Fruit fly (Drosophila melanogaster) whole organism: ENCODE data around the gene Pxn.
A peak's percentile ranks its signal among the peaks of the same experiment; 100 is the strongest.

ENCODE experiments used
- CG8478 ChIP-seq: fragments of >200 bp; optimal IDR thresholded peaks from 2 replicates; lab custom pipeline; 2018; ENCODE audit warnings: inconsistent platforms
- Dll ChIP-seq: fragments of >200 bp; optimal IDR thresholded peaks from 2 replicates; lab custom pipeline; 2017
- EcR ChIP-seq, 2 experiments: fragments of >200 bp; optimal IDR thresholded peaks; 2 replicates each; lab custom pipeline; 2017; ENCODE audit warnings: missing biosample characterization in 2 of 2, missing genetic modification characterization in 2 of 2, missing genetic modification reagents in 2 of 2
- pan ChIP-seq: fragments of >200 bp; optimal IDR thresholded peaks from 2 replicates; lab custom pipeline; 2017
- psq ChIP-seq: fragments of >200 bp; optimal IDR thresholded peaks from 2 replicates; lab custom pipeline; 2017
- usp ChIP-seq: fragments of >200 bp; optimal IDR thresholded peaks from 2 replicates; lab custom pipeline; 2017; ENCODE audit warnings: missing biosample characterization, missing genetic modification characterization, mixed read lengths

The Pxn gene

DNA sequence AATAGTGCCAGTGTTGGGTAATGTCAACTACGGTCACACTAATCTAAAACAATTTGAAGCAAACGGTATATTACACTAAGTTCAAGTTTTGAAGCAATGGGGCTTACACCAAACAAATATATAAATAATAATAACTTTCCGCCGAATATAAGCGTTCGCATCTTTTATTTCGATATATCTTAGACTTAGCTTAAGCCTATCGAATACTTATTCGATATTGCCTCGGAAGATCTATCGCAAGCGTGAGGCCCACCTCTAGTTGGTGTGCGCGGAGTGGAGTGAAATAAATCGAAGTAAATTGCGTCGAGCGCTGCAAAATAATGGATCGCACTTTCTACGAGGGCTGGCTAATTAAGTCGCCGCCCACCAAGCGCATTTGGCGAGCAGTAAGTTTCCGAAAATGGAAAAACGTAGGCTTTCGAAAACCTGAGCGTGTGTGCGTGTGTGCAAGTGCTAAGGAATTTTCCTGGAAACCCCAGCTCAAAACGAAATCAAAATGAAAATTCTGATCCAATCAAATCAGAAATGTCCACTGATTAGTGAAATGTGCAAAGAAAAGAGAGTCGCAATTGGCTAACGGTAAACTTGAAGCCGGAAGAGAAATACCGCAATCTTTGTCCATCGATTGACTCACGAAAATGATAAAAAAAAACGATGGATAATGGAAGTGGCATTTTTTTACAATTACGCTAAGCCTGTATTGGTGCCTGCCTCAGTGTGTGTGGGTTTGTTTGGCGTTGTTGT is 40.5 kb downstream of the Pxn start, which contains the start of gene dos:
Gene dos, plus strand, starts transcription at position 248 of the 744 bp plus-strand sequence.
- no peak for TF ChIP-seq pan (lab: Kevin White, UChicago)
- TF ChIP-seq Dll (lab: Kevin White, UChicago) = no peak
- no peak for TF ChIP-seq usp (GFP tag; lab: Kevin White, UChicago)
- TF ChIP-seq psq = no peak
- TF ChIP-seq CG8478 (lab: Kevin White, UChicago) = no peak
- no peak for TF ChIP-seq EcR (GFP tag; optimal IDR thresholded peaks at IDR 0.05; lab: Kevin White, UChicago)

DNA sequence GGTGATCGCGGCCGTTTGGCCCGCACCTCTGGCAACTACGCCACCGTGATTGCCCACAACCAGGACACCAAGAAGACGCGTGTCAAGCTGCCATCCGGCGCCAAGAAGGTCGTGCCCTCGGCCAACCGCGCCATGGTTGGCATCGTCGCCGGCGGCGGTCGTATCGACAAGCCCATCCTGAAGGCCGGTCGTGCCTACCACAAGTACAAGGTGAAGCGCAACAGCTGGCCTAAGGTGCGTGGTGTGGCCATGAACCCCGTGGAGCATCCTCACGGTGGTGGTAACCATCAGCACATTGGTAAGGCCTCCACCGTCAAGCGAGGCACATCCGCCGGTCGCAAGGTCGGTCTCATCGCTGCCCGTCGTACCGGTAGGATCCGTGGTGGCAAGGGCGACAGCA is 41.6 kb downstream of the Pxn start:
- no peak for TF ChIP-seq usp (GFP tag; lab: Kevin White, UChicago)
- TF ChIP-seq CG8478 (lab: Kevin White, UChicago) = no peak
- no peak for TF ChIP-seq EcR (GFP tag; optimal IDR thresholded peaks at IDR 0.05; lab: Kevin White, UChicago)
- TF ChIP-seq Dll (lab: Kevin White, UChicago) = no peak
- TF ChIP-seq psq = no peak
- TF ChIP-seq pan (lab: Kevin White, UChicago) = no peak

DNA sequence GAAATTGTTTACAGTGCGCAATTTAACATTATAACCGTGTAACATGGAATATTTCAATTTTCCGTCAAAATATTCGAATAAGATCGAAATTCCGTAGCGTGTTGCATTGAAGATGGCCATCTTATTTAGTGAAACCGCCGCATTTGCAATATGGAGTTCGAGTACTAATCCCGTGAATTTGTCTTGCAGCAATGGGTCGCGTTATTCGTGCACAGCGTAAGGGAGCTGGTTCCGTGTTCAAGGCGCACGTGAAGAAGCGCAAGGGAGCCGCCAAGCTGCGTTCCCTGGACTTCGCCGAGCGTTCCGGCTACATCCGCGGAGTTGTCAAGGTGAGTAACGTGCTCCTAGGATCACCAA is 42.3 kb downstream of the Pxn start:
- TF ChIP-seq usp (GFP tag; lab: Kevin White, UChicago) = no peak
- no peak for TF ChIP-seq CG8478 (lab: Kevin White, UChicago)
- no peak for TF ChIP-seq pan (lab: Kevin White, UChicago)
- no peak for TF ChIP-seq Dll (lab: Kevin White, UChicago)
- TF ChIP-seq EcR (GFP tag; optimal IDR thresholded peaks at IDR 0.05; lab: Kevin White, UChicago) = no peak
- TF ChIP-seq psq = no peak

DNA sequence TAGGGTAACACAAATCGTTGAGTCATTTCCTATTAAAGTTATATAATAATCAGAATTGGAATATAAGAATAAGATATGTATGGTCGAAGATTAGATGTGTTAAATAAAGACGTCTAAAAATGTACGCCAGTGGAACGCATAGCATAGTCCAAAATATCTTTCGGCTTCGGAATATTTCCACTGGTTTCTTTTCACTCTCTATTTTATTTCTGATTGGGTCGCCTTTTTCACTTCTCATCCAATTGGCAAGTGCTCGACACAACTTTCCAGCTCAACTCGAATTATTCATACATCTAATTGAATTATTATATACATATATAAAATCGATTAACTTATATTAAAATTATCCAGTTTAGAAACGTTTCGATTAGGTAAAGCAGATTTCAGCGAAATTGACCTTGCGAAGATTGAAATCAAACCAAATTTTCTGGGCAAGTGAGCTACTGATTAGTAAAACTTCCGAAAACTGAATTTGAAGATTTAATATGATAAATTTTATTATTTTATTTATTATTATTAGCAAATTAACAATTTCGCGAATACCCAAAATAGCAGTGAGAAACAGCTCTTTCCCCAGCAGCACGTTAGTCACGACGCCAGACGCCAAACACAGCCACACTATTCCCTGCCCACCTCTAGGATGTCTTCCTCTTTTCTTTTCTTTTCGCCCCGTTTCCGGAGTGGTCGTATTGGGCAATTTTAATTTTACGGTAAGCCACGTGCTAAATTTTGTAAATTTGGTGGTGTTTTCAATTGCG is 42.9 kb downstream of the Pxn start, which contains the start of gene RpL8:
Gene RpL8, plus strand, starts transcription at position 653 of the 758 bp plus-strand sequence.
- TF ChIP-seq pan (lab: Kevin White, UChicago) (no peak), EcR (GFP tag; optimal IDR thresholded peaks at IDR 0.05; lab: Kevin White, UChicago) (no peak), CG8478 (lab: Kevin White, UChicago) (no peak), Dll (lab: Kevin White, UChicago) (no peak), usp (GFP tag; lab: Kevin White, UChicago) (no peak), psq (no peak)

DNA sequence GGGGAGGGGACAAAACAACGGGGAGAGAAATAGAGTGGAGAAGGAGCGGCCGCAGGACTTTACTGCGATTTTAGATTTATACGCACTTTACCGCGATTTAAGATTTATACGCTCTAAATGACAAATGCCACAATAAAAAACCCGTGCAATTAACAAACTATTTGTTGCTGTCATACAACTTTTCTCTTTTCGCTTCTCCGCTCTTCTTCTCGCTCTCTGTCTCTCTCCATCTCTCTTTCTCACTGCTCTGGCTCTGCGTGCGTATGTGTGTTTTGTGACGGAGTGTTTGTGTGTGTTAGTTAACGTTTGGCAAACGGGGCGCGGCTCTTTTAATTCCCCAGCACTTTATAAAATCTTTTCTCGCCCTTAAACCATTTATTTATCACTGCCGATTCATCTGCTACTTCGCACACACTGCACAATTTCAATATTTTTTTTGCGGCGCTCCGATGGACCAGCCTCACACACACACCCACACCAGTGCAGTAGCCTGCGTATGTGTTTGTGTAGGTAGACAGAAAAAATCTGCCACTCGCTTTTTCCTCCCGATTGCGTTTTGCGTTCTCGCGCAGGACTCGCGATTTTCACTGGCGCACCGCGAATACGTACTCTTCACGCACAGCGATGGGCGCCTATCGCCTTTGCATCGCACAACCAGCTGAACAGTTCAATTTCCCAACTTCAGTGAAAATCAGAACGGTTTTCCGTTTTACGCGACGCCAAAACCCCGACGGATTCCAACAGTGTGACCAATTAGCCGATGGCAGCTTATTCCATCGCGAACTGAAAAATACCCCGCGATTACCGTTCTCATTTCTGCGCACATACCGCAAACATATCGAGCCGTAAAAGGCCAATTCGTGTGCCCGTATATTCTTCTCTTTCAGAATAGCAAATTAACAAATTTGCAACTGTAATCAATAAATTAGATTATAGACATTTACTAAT is 43.8 kb downstream of the Pxn start, which contains the start of gene msn:
Gene msn, minus strand, starts transcription at position 747 of the 948 bp plus-strand sequence.
- TF ChIP-seq Dll (lab: Kevin White, UChicago) = no peak
- TF ChIP-seq CG8478 (lab: Kevin White, UChicago) = peak; percentile 7

DNA sequence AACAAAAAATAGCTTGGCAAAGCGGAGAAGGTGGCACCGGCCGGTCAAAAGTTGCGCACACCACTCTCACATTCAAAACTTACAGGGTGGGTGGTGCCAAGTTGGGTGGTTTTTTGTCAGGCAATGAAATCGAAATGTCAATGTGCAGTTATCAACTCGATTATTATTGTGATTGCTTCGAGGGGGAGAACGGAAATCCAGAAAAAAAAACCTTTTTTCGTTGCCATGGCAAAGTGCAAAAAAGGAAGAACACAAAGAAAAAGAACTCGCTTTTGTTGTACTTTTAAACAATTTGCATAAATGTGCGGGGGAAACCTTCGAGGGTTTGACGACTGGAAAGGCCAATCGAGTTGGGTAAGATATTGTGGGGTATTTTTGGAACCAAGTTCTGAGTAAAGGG is 45.0 kb downstream of the Pxn start:
- TF ChIP-seq pan (lab: Kevin White, UChicago) (no peak), EcR (GFP tag; optimal IDR thresholded peaks at IDR 0.05; lab: Kevin White, UChicago) (no peak), psq (no peak), usp (GFP tag; lab: Kevin White, UChicago) (no peak), Dll (lab: Kevin White, UChicago) (no peak), CG8478 (lab: Kevin White, UChicago) (no peak)

DNA sequence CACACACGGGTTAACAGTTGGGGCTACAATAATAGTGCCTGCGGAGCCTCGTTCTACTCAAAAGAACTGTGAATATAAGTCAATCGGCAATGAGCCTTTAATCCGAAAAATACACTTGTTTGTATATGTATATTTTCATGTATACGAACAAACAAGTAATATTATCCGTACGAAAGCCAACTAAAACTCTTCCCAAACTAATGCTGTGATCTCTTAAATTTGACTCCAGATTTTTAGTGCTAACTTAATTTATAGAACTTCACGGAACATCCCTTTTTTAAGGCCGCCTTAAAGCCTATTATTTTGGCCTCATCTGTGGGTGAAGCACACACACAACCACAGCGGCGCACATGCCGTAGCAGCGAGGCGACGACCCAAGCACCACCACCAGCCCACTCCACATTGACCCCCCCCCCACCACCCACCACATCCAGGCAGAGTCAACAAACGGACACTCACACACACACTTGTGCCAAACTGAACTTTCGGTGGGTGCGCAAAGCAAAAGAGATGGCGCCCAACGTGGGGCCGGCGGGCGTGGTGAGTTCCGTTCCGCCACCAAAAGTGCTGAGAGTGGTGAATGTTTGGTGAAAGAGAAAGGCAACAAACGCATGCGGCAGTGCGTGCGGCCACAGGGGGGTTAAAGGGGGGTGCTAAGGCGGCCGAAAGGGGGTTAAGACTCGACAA is 45.6 kb downstream of the Pxn start:
- TF ChIP-seq CG8478 (lab: Kevin White, UChicago) = no peak
- TF ChIP-seq EcR (GFP tag; optimal IDR thresholded peaks at IDR 0.05; lab: Kevin White, UChicago) = peak in 1 of 2 experiments; percentile 59
- no peak for TF ChIP-seq pan (lab: Kevin White, UChicago)
- no peak for TF ChIP-seq Dll (lab: Kevin White, UChicago)
- TF ChIP-seq usp (GFP tag; lab: Kevin White, UChicago) = no peak
- TF ChIP-seq psq = no peak

DNA sequence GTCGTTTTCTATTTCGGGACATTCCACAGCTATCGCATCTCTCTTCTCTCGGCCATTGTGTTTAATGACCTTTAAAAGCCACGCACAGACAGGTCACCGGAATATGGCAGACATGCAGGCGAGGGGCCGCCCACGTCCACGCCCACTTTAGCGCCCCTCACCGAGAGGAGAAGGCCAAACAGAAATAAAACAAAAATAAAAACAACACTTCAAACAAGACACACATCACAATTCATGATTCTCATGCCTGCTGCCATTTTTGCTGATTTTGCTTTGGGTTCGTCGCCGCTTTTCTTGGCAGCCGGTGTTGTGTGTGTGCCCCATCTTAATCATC is 46.4 kb downstream of the Pxn start:
- TF ChIP-seq psq (no peak), EcR (GFP tag; optimal IDR thresholded peaks at IDR 0.05; lab: Kevin White, UChicago) (peak in 1 of 2 experiments; percentile 60), usp (GFP tag; lab: Kevin White, UChicago) (no peak), CG8478 (lab: Kevin White, UChicago) (no peak), Dll (lab: Kevin White, UChicago) (no peak), pan (lab: Kevin White, UChicago) (no peak)

DNA sequence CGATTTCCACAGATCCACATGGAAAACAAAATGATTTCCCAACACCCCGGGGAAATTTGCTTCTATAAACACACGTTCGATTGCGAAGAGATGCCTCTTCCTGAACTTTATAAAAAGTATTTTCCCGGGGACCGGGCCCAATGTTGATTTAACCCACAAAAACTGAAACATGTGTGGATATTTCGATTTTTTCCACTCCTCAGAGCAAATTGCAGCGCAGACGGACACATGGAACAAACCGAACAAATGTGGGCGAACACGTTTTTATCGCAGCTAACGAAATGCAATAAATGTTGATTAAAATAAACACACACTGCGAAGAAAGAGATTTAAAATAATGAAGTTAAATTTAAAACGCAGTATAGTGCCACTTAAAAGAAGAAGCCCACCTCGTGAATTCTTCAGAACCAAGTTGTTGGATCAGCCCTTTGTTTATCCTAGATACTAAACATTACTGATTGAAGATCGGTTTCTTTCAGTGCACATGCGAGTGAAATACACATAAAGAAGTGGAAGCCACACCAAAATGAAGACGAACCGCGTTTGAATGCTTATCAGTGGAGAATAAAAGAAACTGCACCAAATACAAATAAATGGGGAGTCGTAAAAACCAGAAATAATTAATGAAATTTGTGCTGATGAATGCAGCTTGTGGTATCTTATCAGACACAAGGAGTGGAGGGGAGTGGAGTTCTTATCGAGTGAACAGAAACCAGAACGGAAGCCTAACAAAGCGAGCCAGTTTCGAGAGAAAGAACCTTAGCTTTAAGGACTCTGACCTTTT is 46.9 kb downstream of the Pxn start:
- TF ChIP-seq EcR (GFP tag; optimal IDR thresholded peaks at IDR 0.05; lab: Kevin White, UChicago) (peak in 1 of 2 experiments; percentile 42), pan (lab: Kevin White, UChicago) (no peak)

DNA sequence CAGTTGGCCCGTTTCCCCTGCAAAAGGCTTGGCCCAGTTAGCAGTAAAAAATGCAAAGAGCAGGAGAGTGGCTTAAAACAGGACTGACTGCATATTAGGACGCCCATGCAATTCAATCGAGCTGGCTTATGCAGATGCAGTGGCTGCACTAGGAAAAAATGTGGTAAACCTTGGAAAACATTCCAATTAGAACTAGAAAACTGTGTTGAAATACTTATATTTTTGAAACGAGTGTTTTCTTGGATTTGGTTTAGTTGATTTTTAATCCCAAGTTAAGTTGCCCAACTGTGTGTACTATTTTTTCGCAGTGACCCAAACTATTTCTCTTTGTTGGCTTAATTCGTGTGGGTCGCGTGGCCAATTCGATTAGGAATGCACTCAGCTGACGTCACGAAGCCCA is 47.6 kb downstream of the Pxn start:
- TF ChIP-seq CG8478 (lab: Kevin White, UChicago) (no peak), EcR (GFP tag; optimal IDR thresholded peaks at IDR 0.05; lab: Kevin White, UChicago) (no peak), psq (no peak), pan (lab: Kevin White, UChicago) (no peak), Dll (lab: Kevin White, UChicago) (no peak), usp (GFP tag; lab: Kevin White, UChicago) (no peak)
